Worm (Caenorhabditis elegans): ENCODE data around the gene F15E6.4.

- TF ChIP-seq F13H6.1 (tag; optimal IDR thresholded peaks at IDR 0.05), result no peak
- no peak for TF ChIP-seq pax-1 (tag; optimal IDR thresholded peaks at IDR 0.05)
- no peak for TF ChIP-seq pag-3 (tag; optimal IDR thresholded peaks at IDR 0.05; ENCODE audit: borderline replicate concordance)
- no peak for TF ChIP-seq ceh-19 (GFP tag; optimal IDR thresholded peaks at IDR 0.05)
- no peak for TF ChIP-seq che-1 (tag; optimal IDR thresholded peaks at IDR 0.05)
Observed at ce11 chrIV:4289267-4289666, 2.0 kb upstream of the F15E6.4 start, which contains the start of gene F15E6.5.

All from whole organism, late embryonic.